Fruit fly (Drosophila melanogaster) whole organism, prepupa: ENCODE measurements around the gene brat.

Experiments used
- Blimp-1 ChIP-seq: fragments of 200-800 bp; sonication (Bioruptor generic); optimal IDR thresholded peaks from 3 replicates; lab custom pipeline; 2017; ENCODE audit warnings: missing biosample characterization, missing genetic modification characterization, mild to moderate bottlenecking, moderate library complexity, missing genetic modification reagents
- CG10669 ChIP-seq: fragments of 200-800 bp; sonication (Bioruptor generic); optimal IDR thresholded peaks from 3 replicates; lab custom pipeline; 2018; ENCODE audit warnings: missing biosample characterization, mild to moderate bottlenecking, missing genetic modification characterization, moderate library complexity
- CG11294 ChIP-seq: fragments of 200-800 bp; sonication (Bioruptor generic); IDR thresholded peaks from 2 replicates; pipeline ENCODE4 v1.3.6; 2022; ENCODE audit warnings: missing biosample characterization, missing genetic modification characterization
- CG11762 ChIP-seq: fragments of 200-800 bp; sonication (Bioruptor generic); optimal IDR thresholded peaks from 3 replicates; lab custom pipeline; 2016; ENCODE audit warnings: missing biosample characterization, missing genetic modification characterization; ENCODE audit not compliant: insufficient read depth
- CG11902 ChIP-seq: fragments of 200-800 bp; sonication (Bioruptor generic); optimal IDR thresholded peaks from 3 replicates; lab custom pipeline; 2016; ENCODE audit warnings: missing biosample characterization, missing genetic modification characterization
- CG15336 ChIP-seq: fragments of 200-800 bp; sonication (Bioruptor generic); IDR thresholded peaks from 2 replicates; pipeline ENCODE4 v1.3.6; 2022; ENCODE audit warnings: missing biosample characterization, missing genetic modification characterization
- CG1621 ChIP-seq: fragments of 200-800 bp; sonication (Bioruptor generic); optimal IDR thresholded peaks from 3 replicates; lab custom pipeline; 2018; ENCODE audit warnings: missing biosample characterization, mild to moderate bottlenecking, missing genetic modification characterization
- CG31627 ChIP-seq: fragments of 200-800 bp; sonication (Bioruptor generic); optimal IDR thresholded peaks from 3 replicates; lab custom pipeline; 2016; ENCODE audit warnings: missing biosample characterization, missing genetic modification characterization
- CG32006 ChIP-seq: fragments of 200-800 bp; sonication (Bioruptor generic); optimal IDR thresholded peaks from 3 replicates; lab custom pipeline; 2017; ENCODE audit warnings: missing biosample characterization, mild to moderate bottlenecking, missing genetic modification characterization
- CG34406 ChIP-seq: fragments of 200-800 bp; sonication (Bioruptor generic); optimal IDR thresholded peaks from 3 replicates; lab custom pipeline; 2016; ENCODE audit warnings: missing biosample characterization, missing genetic modification characterization
- CG3919 ChIP-seq: fragments of 200-800 bp; sonication (Bioruptor generic); optimal IDR thresholded peaks from 3 replicates; lab custom pipeline; 2016; ENCODE audit warnings: missing biosample characterization, missing genetic modification characterization
- CG6163 ChIP-seq: fragments of 200-800 bp; sonication (Bioruptor generic); IDR thresholded peaks from 3 replicates; pipeline ENCODE4 v1.3.6; 2022; ENCODE audit warnings: missing biosample characterization, missing genetic modification characterization
- CG6276 ChIP-seq: fragments of 200-800 bp; sonication (Bioruptor generic); optimal IDR thresholded peaks from 2 replicates; lab custom pipeline; 2017; ENCODE audit warnings: missing biosample characterization, mild to moderate bottlenecking, missing genetic modification characterization
- CG6792 ChIP-seq: fragments of 200-800 bp; sonication (Bioruptor generic); optimal IDR thresholded peaks from 3 replicates; lab custom pipeline; 2016; ENCODE audit warnings: missing biosample characterization, missing genetic modification characterization
- CG6808 ChIP-seq: fragments of 200-800 bp; sonication (Bioruptor generic); optimal IDR thresholded peaks from 3 replicates; lab custom pipeline; 2017; ENCODE audit warnings: missing biosample characterization, missing genetic modification characterization, mild to moderate bottlenecking, moderate library complexity, missing genetic modification reagents
- CG7368 ChIP-seq: fragments of 200-800 bp; sonication (Bioruptor generic); optimal IDR thresholded peaks from 3 replicates; lab custom pipeline; 2016; ENCODE audit warnings: missing biosample characterization, missing genetic modification characterization
- CG8119 ChIP-seq: fragments of 200-800 bp; sonication (Bioruptor generic); IDR thresholded peaks from 3 replicates; pipeline ENCODE4 v1.3.6; 2022; ENCODE audit warnings: missing biosample characterization, missing genetic modification characterization
- CG8319 ChIP-seq: fragments of 200-800 bp; sonication (Bioruptor generic); optimal IDR thresholded peaks from 3 replicates; lab custom pipeline; 2016; ENCODE audit warnings: missing biosample characterization, missing genetic modification characterization
- CG8632 ChIP-seq: fragments of 200-800 bp; sonication (Bioruptor generic); optimal IDR thresholded peaks from 3 replicates; lab custom pipeline; 2016; ENCODE audit warnings: missing biosample characterization, missing genetic modification characterization
- CG9139 ChIP-seq: fragments of 200-800 bp; sonication (Bioruptor generic); optimal IDR thresholded peaks from 3 replicates; lab custom pipeline; 2017; ENCODE audit warnings: missing biosample characterization, mild to moderate bottlenecking, missing genetic modification characterization
- Eip78C ChIP-seq: fragments of 200-800 bp; sonication (Bioruptor generic); peaks from one replicate; lab custom pipeline; 2016; ENCODE audit warnings: missing biosample characterization, missing genetic modification characterization
- Hr39 ChIP-seq: fragments of 200-800 bp; sonication (Bioruptor generic); optimal IDR thresholded peaks from 2 replicates; lab custom pipeline; 2016; ENCODE audit warnings: missing biosample characterization, missing genetic modification characterization
- Hr4 ChIP-seq: fragments of 200-800 bp; sonication (Bioruptor generic); optimal IDR thresholded peaks from 3 replicates; lab custom pipeline; 2016; ENCODE audit warnings: missing biosample characterization, missing genetic modification characterization
- Lpt ChIP-seq: fragments of 200-800 bp; sonication (Bioruptor generic); optimal IDR thresholded peaks from 3 replicates; lab custom pipeline; 2016; ENCODE audit warnings: missing biosample characterization, missing genetic modification characterization
- Met ChIP-seq: fragments of 200-800 bp; sonication (Bioruptor generic); optimal IDR thresholded peaks from 3 replicates; lab custom pipeline; 2016; ENCODE audit warnings: missing biosample characterization, missing genetic modification characterization
- OdsH ChIP-seq: fragments of 200-800 bp; sonication (Bioruptor generic); optimal IDR thresholded peaks from 3 replicates; lab custom pipeline; 2016; ENCODE audit warnings: missing biosample characterization, missing genetic modification characterization
- Smox ChIP-seq: fragments of 200-800 bp; sonication (Bioruptor generic); optimal IDR thresholded peaks from 3 replicates; lab custom pipeline; 2016; ENCODE audit warnings: missing biosample characterization, missing genetic modification characterization
- Sox14 ChIP-seq: fragments of 200-800 bp; sonication (Bioruptor generic); optimal IDR thresholded peaks from 3 replicates; lab custom pipeline; 2016; ENCODE audit warnings: missing biosample characterization, missing genetic modification characterization
- Sox15 ChIP-seq: fragments of 200-800 bp; sonication (Bioruptor generic); optimal IDR thresholded peaks from 3 replicates; lab custom pipeline; 2016; ENCODE audit warnings: missing biosample characterization, missing genetic modification characterization
- cyc ChIP-seq: fragments of 200-800 bp; sonication (Bioruptor generic); optimal IDR thresholded peaks from 3 replicates; lab custom pipeline; 2016; ENCODE audit warnings: missing biosample characterization, missing genetic modification characterization
- dsx ChIP-seq: fragments of 200-800 bp; optimal IDR thresholded peaks from 3 replicates; lab custom pipeline; 2019; ENCODE audit warnings: missing biosample characterization, mild to moderate bottlenecking, missing genetic modification characterization, moderate library complexity; ENCODE audit not compliant: poor library complexity, severe bottlenecking
- eg ChIP-seq: fragments of 200-800 bp; sonication (Bioruptor generic); IDR thresholded peaks from 3 replicates; pipeline ENCODE4 v1.3.6; 2022; ENCODE audit warnings: missing biosample characterization, missing genetic modification characterization
- fd59A ChIP-seq: fragments of 200-800 bp; sonication (Bioruptor generic); optimal IDR thresholded peaks from 2 replicates; lab custom pipeline; 2017; ENCODE audit warnings: missing biosample characterization, mild to moderate bottlenecking, missing genetic modification characterization, missing genetic modification reagents
- fkh ChIP-seq: fragments of 200-800 bp; sonication (Bioruptor generic); optimal IDR thresholded peaks from 3 replicates; lab custom pipeline; 2017; ENCODE audit warnings: missing biosample characterization, mild to moderate bottlenecking, missing genetic modification characterization, moderate library complexity
- lz ChIP-seq: fragments of 200-800 bp; sonication (Bioruptor generic); optimal IDR thresholded peaks from 3 replicates; lab custom pipeline; 2016; ENCODE audit warnings: missing biosample characterization, missing genetic modification characterization
- net ChIP-seq: fragments of 200-800 bp; sonication (Bioruptor generic); optimal IDR thresholded peaks from 3 replicates; lab custom pipeline; 2016; ENCODE audit warnings: missing biosample characterization, missing genetic modification characterization
- pdm3 ChIP-seq: fragments of 200-800 bp; sonication (Bioruptor generic); optimal IDR thresholded peaks from 3 replicates; lab custom pipeline; 2016; ENCODE audit warnings: missing biosample characterization, missing genetic modification characterization
- salr ChIP-seq, 2 experiments: fragments of 200-800 bp; sonication (Bioruptor generic); optimal IDR thresholded peaks; 3 replicates each; lab custom pipeline; 2016 to 2018; ENCODE audit warnings: missing biosample characterization in 2 of 2, missing genetic modification characterization in 2 of 2, mild to moderate bottlenecking in 1 of 2
- ss ChIP-seq, 2 experiments: fragments of 200-800 bp; sonication (Bioruptor generic); optimal IDR thresholded peaks; 2 replicates in 1 of 2; 3 replicates in 1 of 2; lab custom pipeline; 2017 to 2018; ENCODE audit warnings: mild to moderate bottlenecking in 2 of 2, missing biosample characterization in 2 of 2, missing genetic modification characterization in 2 of 2, moderate library complexity in 1 of 2
- svp ChIP-seq: fragments of 200-800 bp; sonication (Bioruptor generic); peaks from one replicate; lab custom pipeline; 2016; ENCODE audit warnings: missing biosample characterization, missing genetic modification characterization
- topi ChIP-seq: fragments of 200-800 bp; sonication (Bioruptor generic); optimal IDR thresholded peaks from 3 replicates; lab custom pipeline; 2016; ENCODE audit warnings: missing biosample characterization, missing genetic modification characterization
- vri ChIP-seq: fragments of 200-800 bp; sonication (Bioruptor generic); optimal IDR thresholded peaks from 3 replicates; lab custom pipeline; 2016; ENCODE audit warnings: missing biosample characterization, mild to moderate bottlenecking, missing genetic modification characterization

The brat gene

DNA sequence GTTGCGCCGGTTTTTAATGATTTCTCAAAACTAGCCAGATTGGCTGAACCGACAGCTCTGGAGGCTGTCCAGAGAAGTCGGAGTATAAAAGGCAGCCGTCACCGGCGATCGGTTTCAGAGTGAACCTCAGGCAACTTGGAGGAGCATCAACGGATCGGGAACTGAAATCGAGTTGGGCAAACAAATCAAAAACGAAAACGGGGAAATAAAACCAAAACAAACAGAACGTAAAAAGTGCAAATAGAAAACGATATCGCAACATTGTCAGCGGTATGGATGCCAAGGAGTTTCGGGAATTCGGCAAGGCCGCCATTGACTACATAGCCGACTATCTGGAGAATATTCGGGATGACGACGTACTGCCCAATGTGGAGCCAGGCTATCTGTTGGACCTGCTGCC is 21.9 kb upstream of the brat start:
- TF ChIP-seq Hr4 (GFP tag; lab: Kevin White, UChicago) (no peak), dsx (GFP tag; lab: Kevin White, UChicago) (peak; percentile 84), CG32006 (GFP tag; lab: Kevin White, UChicago) (no peak), CG8319 (GFP tag; lab: Kevin White, UChicago) (no peak), CG8119 (peak; percentile 55), pdm3 (GFP tag; lab: Kevin White, UChicago) (no peak), CG11294 (GFP tag; lab: Robert Waterston, UW) (no peak), vri (GFP tag; lab: Kevin White, UChicago) (no peak), CG1621 (peak; percentile 8), CG34406 (GFP tag; lab: Kevin White, UChicago) (no peak), Hr39 (no peak), CG6792 (GFP tag; lab: Kevin White, UChicago) (no peak), lz (GFP tag; lab: Kevin White, UChicago) (no peak), Blimp-1 (GFP tag; lab: Kevin White, UChicago) (no peak), CG8632 (GFP tag; lab: Kevin White, UChicago) (no peak), Met (GFP tag; lab: Kevin White, UChicago) (no peak), fkh (GFP tag; lab: Kevin White, UChicago) (peak; percentile 11), CG10669 (GFP tag; lab: Kevin White, UChicago) (no peak), salr (GFP tag; optimal IDR thresholded peaks at IDR 0.05; lab: Kevin White, UChicago) (no peak), CG6808 (no peak), CG6163 (GFP tag; lab: Robert Waterston, UW) (peak; percentile 53; the same call in 2 of the 3 replicates), CG6276 (GFP tag; lab: Kevin White, UChicago) (no peak), CG9139 (no peak), CG15336 (GFP tag; lab: Robert Waterston, UW) (peak; percentile 22; the same call in 1 of the 2 replicates), CG7368 (GFP tag; lab: Kevin White, UChicago) (no peak), Smox (no peak), CG3919 (GFP tag; lab: Kevin White, UChicago) (no peak), OdsH (GFP tag; lab: Kevin White, UChicago) (no peak), Sox15 (GFP tag; lab: Kevin White, UChicago) (no peak), CG31627 (no peak), svp (GFP tag; lab: Kevin White, UChicago) (no peak), topi (GFP tag; lab: Kevin White, UChicago) (no peak), Sox14 (GFP tag; lab: Kevin White, UChicago) (no peak), cyc (GFP tag; lab: Kevin White, UChicago) (no peak), Lpt (GFP tag; lab: Kevin White, UChicago) (peak; percentile 16), eg (GFP tag; lab: Robert Waterston, UW) (no peak; the same call in 2 of the 3 replicates)

dm6 chr2L:19112200-19112599 is 21.4 kb upstream of the brat start:
- no peak for TF ChIP-seq CG34406 (GFP tag; lab: Kevin White, UChicago)
- TF ChIP-seq CG3919 (GFP tag; lab: Kevin White, UChicago), result no peak
- no peak for TF ChIP-seq CG8632 (GFP tag; lab: Kevin White, UChicago)
- no peak for TF ChIP-seq Smox
- peak; percentile 79 for TF ChIP-seq Blimp-1 (GFP tag; lab: Kevin White, UChicago)
- no peak for TF ChIP-seq CG15336 (GFP tag; lab: Robert Waterston, UW)
- no peak for TF ChIP-seq ss (GFP tag; optimal IDR thresholded peaks at IDR 0.05; lab: Kevin White, UChicago)
- no peak for TF ChIP-seq CG11902 (GFP tag; lab: Kevin White, UChicago)
- no peak for TF ChIP-seq CG9139
- no peak for TF ChIP-seq pdm3 (GFP tag; lab: Kevin White, UChicago)
- TF ChIP-seq fd59A (GFP tag; lab: Kevin White, UChicago), result no peak
- no peak for TF ChIP-seq net (GFP tag; lab: Kevin White, UChicago)
- no peak for TF ChIP-seq Lpt (GFP tag; lab: Kevin White, UChicago)
- TF ChIP-seq CG11762 (GFP tag; lab: Kevin White, UChicago), result no peak
- TF ChIP-seq Eip78C (GFP tag; lab: Kevin White, UChicago), result peak; percentile 44
- TF ChIP-seq, all 60 proteins: peak for 2
